Fruit fly (Drosophila melanogaster) whole organism, embryonic: ENCODE results near the gene dib.

Experiments
- Asciz ChIP-seq: fragments of 200-800 bp; sonication (Bioruptor generic); optimal IDR thresholded peaks from 2 replicates; lab custom pipeline; 2017; ENCODE audit warnings: missing biosample characterization, mild to moderate bottlenecking, missing genetic modification characterization, missing genetic modification reagents
- CG10959 ChIP-seq: fragments of 200-800 bp; sonication (Bioruptor generic); IDR thresholded peaks from 2 replicates; pipeline ENCODE4 v1.3.6; 2022; ENCODE audit warnings: missing biosample characterization, missing genetic modification characterization
- CG11504 ChIP-seq: fragments of 200-800 bp; sonication (Bioruptor generic); optimal IDR thresholded peaks from 3 replicates; lab custom pipeline; 2019; ENCODE audit warnings: missing biosample characterization, mild to moderate bottlenecking, missing genetic modification characterization, moderate library complexity
- CG12219 ChIP-seq: fragments of 200-800 bp; sonication (Bioruptor generic); optimal IDR thresholded peaks from 3 replicates; lab custom pipeline; 2018; ENCODE audit warnings: missing biosample characterization, mild to moderate bottlenecking, missing genetic modification characterization
- CG12942 ChIP-seq: fragments of 200-800 bp; sonication (Bioruptor generic); optimal IDR thresholded peaks from 3 replicates; lab custom pipeline; 2016; ENCODE audit warnings: missing biosample characterization, missing genetic modification characterization
- CG13123 ChIP-seq: fragments of 200-800 bp; sonication (Bioruptor generic); optimal IDR thresholded peaks from 2 replicates; lab custom pipeline; 2016; ENCODE audit warnings: missing biosample characterization, missing genetic modification characterization
- CG13296 ChIP-seq: fragments of 200-800 bp; sonication (Bioruptor generic); optimal IDR thresholded peaks from 3 replicates; lab custom pipeline; 2018; ENCODE audit warnings: missing biosample characterization, mild to moderate bottlenecking, missing genetic modification characterization
- CG13424 ChIP-seq: fragments of 200-800 bp; sonication (Bioruptor generic); optimal IDR thresholded peaks from 2 replicates; lab custom pipeline; 2019; ENCODE audit warnings: missing biosample characterization, mild to moderate bottlenecking, missing genetic modification characterization, moderate library complexity
- CG15269 ChIP-seq: fragments of 200-800 bp; sonication (Bioruptor generic); optimal IDR thresholded peaks from 2 replicates; lab custom pipeline; 2018; ENCODE audit warnings: missing biosample characterization, mild to moderate bottlenecking, missing genetic modification characterization, moderate library complexity
- CG17829 ChIP-seq: fragments of 200-800 bp; optimal IDR thresholded peaks from 2 replicates; lab custom pipeline; 2019; ENCODE audit warnings: missing biosample characterization, mild to moderate bottlenecking, missing genetic modification characterization, moderate library complexity
- CG18262 ChIP-seq: fragments of 200-800 bp; optimal IDR thresholded peaks from 3 replicates; lab custom pipeline; 2019; ENCODE audit warnings: missing biosample characterization, mild to moderate bottlenecking, missing genetic modification characterization, moderate library complexity
- CG2678 ChIP-seq: fragments of 200-800 bp; sonication (Bioruptor generic); optimal IDR thresholded peaks from 3 replicates; lab custom pipeline; 2019; ENCODE audit warnings: missing biosample characterization, mild to moderate bottlenecking, missing genetic modification characterization, moderate library complexity
- CG3163 ChIP-seq: fragments of 200-800 bp; sonication (Bioruptor generic); optimal IDR thresholded peaks from 3 replicates; lab custom pipeline; 2016; ENCODE audit warnings: missing biosample characterization, missing genetic modification characterization
- CG6175 ChIP-seq: fragments of 200-800 bp; sonication (Bioruptor generic); IDR thresholded peaks from 3 replicates; pipeline ENCODE4 v1.3.6; 2022; ENCODE audit warnings: missing biosample characterization, missing genetic modification characterization
- CG7839 ChIP-seq: fragments of 200-800 bp; sonication (Bioruptor generic); optimal IDR thresholded peaks from 3 replicates; lab custom pipeline; 2018; ENCODE audit warnings: missing biosample characterization, mild to moderate bottlenecking, missing genetic modification characterization, moderate library complexity
- CG7963 ChIP-seq: fragments of 200-800 bp; sonication (Bioruptor generic); IDR thresholded peaks from 3 replicates; pipeline ENCODE4 v1.3.6; 2022; ENCODE audit warnings: missing biosample characterization, missing genetic modification characterization; ENCODE audit not compliant: partially characterized antibody
- CoRest ChIP-seq: fragments of 200-800 bp; sonication (Bioruptor generic); optimal IDR thresholded peaks from 3 replicates; lab custom pipeline; 2018; ENCODE audit warnings: missing biosample characterization, mild to moderate bottlenecking, missing genetic modification characterization, moderate library complexity
- Dfd ChIP-seq, 2 experiments: fragments of >200 bp; optimal IDR thresholded peaks; 2 replicates each; lab custom pipeline; 2017; ENCODE audit warnings: missing biosample characterization in 2 of 2, missing genetic modification characterization in 2 of 2
- Ets65A ChIP-seq: fragments of 200-800 bp; sonication (Bioruptor generic); peaks from one replicate; lab custom pipeline; 2016; ENCODE audit warnings: missing biosample characterization, missing genetic modification characterization
- Hr51 ChIP-seq, 2 experiments: fragments of 200-800 bp; sonication (Bioruptor generic); optimal IDR thresholded peaks; 2 replicates in 1 of 2; 3 replicates in 1 of 2; lab custom pipeline; 2016 to 2018; ENCODE audit warnings: missing biosample characterization in 2 of 2, missing genetic modification characterization in 2 of 2, mild to moderate bottlenecking in 1 of 2, moderate library complexity in 1 of 2
- MESR4 ChIP-seq: fragments of 200-800 bp; sonication (Bioruptor generic); optimal IDR thresholded peaks from 2 replicates; lab custom pipeline; 2018; ENCODE audit warnings: missing biosample characterization, mild to moderate bottlenecking, missing genetic modification characterization, moderate library complexity
- Med ChIP-seq: fragments of 200-800 bp; sonication (Bioruptor generic); peaks from one replicate; lab custom pipeline; 2016; ENCODE audit warnings: missing biosample characterization, missing genetic modification characterization, mild to moderate bottlenecking, inconsistent platforms, moderate library complexity
- Neu2 ChIP-seq: fragments of 200-800 bp; sonication (Bioruptor generic); optimal IDR thresholded peaks from 3 replicates; lab custom pipeline; 2016; ENCODE audit warnings: missing biosample characterization, missing genetic modification characterization, borderline replicate concordance
- Oli ChIP-seq: fragments of 200-800 bp; sonication (Bioruptor generic); optimal IDR thresholded peaks from 2 replicates; lab custom pipeline; 2018; ENCODE audit warnings: missing biosample characterization, mild to moderate bottlenecking, missing genetic modification characterization, moderate library complexity
- Sox102F ChIP-seq: fragments of 200-800 bp; sonication (Bioruptor generic); optimal IDR thresholded peaks from 2 replicates; lab custom pipeline; 2018; ENCODE audit warnings: missing biosample characterization, mild to moderate bottlenecking, missing genetic modification characterization, moderate library complexity
- Xbp1 ChIP-seq: fragments of 200-800 bp; sonication (Bioruptor generic); optimal IDR thresholded peaks from 3 replicates; lab custom pipeline; 2016; ENCODE audit warnings: missing biosample characterization, mild to moderate bottlenecking, missing genetic modification characterization
- Xrp1 ChIP-seq: fragments of 200-800 bp; sonication (Bioruptor generic); IDR thresholded peaks from 2 replicates; pipeline ENCODE4 v1.3.6; 2022; ENCODE audit warnings: missing biosample characterization, missing genetic modification characterization
- bsh ChIP-seq, 2 experiments: fragments of 200-800 bp; sonication (Bioruptor generic); optimal IDR thresholded peaks; 2 replicates each; lab custom pipeline; 2017 to 2018; ENCODE audit warnings: mild to moderate bottlenecking in 2 of 2, missing biosample characterization in 2 of 2, missing genetic modification characterization in 2 of 2, moderate library complexity in 1 of 2
- cwo ChIP-seq: fragments of 200-800 bp; sonication (Bioruptor generic); optimal IDR thresholded peaks from 3 replicates; lab custom pipeline; 2017; ENCODE audit warnings: missing biosample characterization, missing genetic modification characterization, mild to moderate bottlenecking, moderate library complexity, missing genetic modification reagents
- ewg ChIP-seq: fragments of 200-800 bp; sonication (Bioruptor generic); optimal IDR thresholded peaks from 3 replicates; lab custom pipeline; 2017; ENCODE audit warnings: mild to moderate bottlenecking, missing biosample characterization, missing genetic modification reagents, missing genetic modification characterization
- fd102C ChIP-seq: fragments of 200-800 bp; sonication (Bioruptor generic); optimal IDR thresholded peaks from 2 replicates; lab custom pipeline; 2018; ENCODE audit warnings: missing biosample characterization, mild to moderate bottlenecking, missing genetic modification characterization, moderate library complexity
- gem ChIP-seq: fragments of 200-800 bp; sonication (Bioruptor generic); optimal IDR thresholded peaks from 2 replicates; lab custom pipeline; 2019; ENCODE audit warnings: missing biosample characterization, mild to moderate bottlenecking, missing genetic modification characterization, moderate library complexity
- grau ChIP-seq: fragments of 200-800 bp; optimal IDR thresholded peaks from 3 replicates; lab custom pipeline; 2019; ENCODE audit warnings: missing biosample characterization, mild to moderate bottlenecking, missing genetic modification characterization, moderate library complexity
- hkb ChIP-seq, 2 experiments: fragments of 200-800 bp in 1 of 2; fragments of >200 bp in 1 of 2; sonication (Bioruptor generic) in 1 of 2; IDR thresholded peaks in 1 of 2; optimal IDR thresholded peaks in 1 of 2; 2 replicates each; pipeline versions ENCODE4 v1.3.6 to Lab custom; 2017 to 2022; ENCODE audit warnings: missing biosample characterization in 1 of 2, missing genetic modification characterization in 1 of 2
- hth ChIP-seq: fragments of >200 bp; optimal IDR thresholded peaks from 2 replicates; lab custom pipeline; 2017; ENCODE audit warnings: inconsistent platforms
- lbe ChIP-seq: fragments of 200-800 bp; sonication (Bioruptor generic); optimal IDR thresholded peaks from 2 replicates; lab custom pipeline; 2016; ENCODE audit warnings: missing biosample characterization, mild to moderate bottlenecking, missing genetic modification characterization
- nerfin-2 ChIP-seq: fragments of 200-800 bp; sonication (Bioruptor generic); IDR thresholded peaks from 2 replicates; pipeline ENCODE4 v1.3.6; 2022; ENCODE audit warnings: missing biosample characterization, missing genetic modification characterization; ENCODE audit not compliant: partially characterized antibody
- nmo ChIP-seq: fragments of 200-800 bp; sonication (Bioruptor generic); optimal IDR thresholded peaks from 2 replicates; lab custom pipeline; 2018; ENCODE audit warnings: missing biosample characterization, mild to moderate bottlenecking, missing genetic modification characterization, moderate library complexity
- phol ChIP-seq: fragments of 200-800 bp; sonication (Bioruptor generic); optimal IDR thresholded peaks from 3 replicates; lab custom pipeline; 2018; ENCODE audit warnings: missing biosample characterization, mild to moderate bottlenecking, missing genetic modification characterization, moderate library complexity
- stc ChIP-seq: fragments of 200-800 bp; sonication (Bioruptor generic); IDR thresholded peaks from 2 replicates; pipeline ENCODE4 v1.3.6; 2022; ENCODE audit warnings: missing biosample characterization, missing genetic modification characterization
- tup ChIP-seq: fragments of 200-800 bp; sonication (Bioruptor generic); optimal IDR thresholded peaks from 2 replicates; lab custom pipeline; 2016; ENCODE audit warnings: missing biosample characterization, mild to moderate bottlenecking, missing genetic modification characterization, moderate library complexity
- twi ChIP-seq: fragments of 200-800 bp; optimal IDR thresholded peaks from 2 replicates; lab custom pipeline; 2019; ENCODE audit warnings: missing biosample characterization, mild to moderate bottlenecking, missing genetic modification characterization, moderate library complexity
- unpg ChIP-seq: fragments of 200-800 bp; sonication (Bioruptor generic); optimal IDR thresholded peaks from 3 replicates; lab custom pipeline; 2018; ENCODE audit warnings: missing biosample characterization, mild to moderate bottlenecking, missing genetic modification characterization, moderate library complexity

The dib gene

DNA sequence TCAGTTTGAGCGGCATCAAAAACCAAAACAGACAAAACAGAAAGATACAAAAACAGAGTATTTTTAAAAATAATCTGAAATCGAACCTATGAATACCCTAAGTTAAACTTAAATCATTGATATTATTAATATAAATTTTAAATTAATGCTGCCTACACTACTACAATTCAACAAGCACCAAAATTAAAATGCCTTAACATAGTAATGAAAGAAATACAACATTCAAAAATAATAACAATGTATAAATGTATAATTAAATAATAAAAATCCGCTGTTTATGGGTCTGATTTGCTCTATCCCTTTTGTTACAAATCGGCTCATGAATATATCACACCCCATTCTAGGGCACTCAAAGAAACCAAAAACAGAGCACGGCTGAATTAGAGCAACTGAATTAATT lies 13.0 kb upstream of the dib start (continued):
- TF ChIP-seq CG2678 (tag; lab: Kevin White, UChicago) (peak; percentile 36), Xbp1 (GFP tag; lab: Kevin White, UChicago) (peak; percentile 6), ewg (GFP tag; lab: Kevin White, UChicago) (no peak), Hr51 (GFP tag; optimal IDR thresholded peaks at IDR 0.05; lab: Kevin White, UChicago) (peak in 1 of 2 experiments; percentile 48), grau (tag; lab: Kevin White, UChicago) (peak; percentile 25), hkb (optimal IDR thresholded peaks at IDR 0.05; lab: Kevin White, UChicago) (no peak), hkb (GFP tag; IDR thresholded peaks at IDR 0.05; lab: Robert Waterston, UW) (peak; percentile 38; the same call in 1 of the 2 replicates), CoRest (tag; lab: Kevin White, UChicago) (peak; percentile 18), CG6175 (GFP tag; lab: Robert Waterston, UW) (no peak), phol (peak; percentile 2), bsh (GFP tag; optimal IDR thresholded peaks at IDR 0.05; lab: Kevin White, UChicago) (peak in 1 of 2 experiments; percentile 18), CG11504 (tag; lab: Kevin White, UChicago) (peak; percentile 54), Sox102F (GFP tag; lab: Kevin White, UChicago) (peak; percentile 48), unpg (GFP tag; lab: Kevin White, UChicago) (peak; percentile 7), CG12942 (GFP tag; lab: Kevin White, UChicago) (no peak), CG18262 (tag; lab: Kevin White, UChicago) (peak; percentile 30), twi (tag; lab: Kevin White, UChicago) (no peak), tup (GFP tag; lab: Kevin White, UChicago) (no peak), CG12219 (GFP tag; lab: Kevin White, UChicago) (no peak), CG13424 (peak; percentile 11), Dfd (GFP tag; optimal IDR thresholded peaks at IDR 0.05; lab: Kevin White, UChicago) (no peak), CG7839 (tag; lab: Kevin White, UChicago) (peak; percentile 12), CG15269 (tag; lab: Kevin White, UChicago) (peak; percentile 46), Med (GFP tag; lab: Kevin White, UChicago) (peak; percentile 38), Oli (tag; lab: Kevin White, UChicago) (peak; percentile 35), CG17829 (no peak), gem (tag; lab: Kevin White, UChicago) (peak; percentile 44), nmo (GFP tag; lab: Kevin White, UChicago) (peak; percentile 24), Xrp1 (peak; percentile 34; the same call in 1 of the 2 replicates)

dm6 chr3L:4055438-4055962 lies 6.6 kb upstream of the dib start:
- TF ChIP-seq hkb (optimal IDR thresholded peaks at IDR 0.05; lab: Kevin White, UChicago) (no peak), hkb (GFP tag; IDR thresholded peaks at IDR 0.05; lab: Robert Waterston, UW) (no peak), nerfin-2 (no peak), fd102C (GFP tag; lab: Kevin White, UChicago) (no peak), phol (no peak), CG10959 (GFP tag; lab: Robert Waterston, UW) (no peak), Ets65A (GFP tag; lab: Kevin White, UChicago) (no peak), Asciz (GFP tag; lab: Kevin White, UChicago) (no peak), CG7963 (GFP tag; lab: Robert Waterston, UW) (no peak), MESR4 (GFP tag; lab: Kevin White, UChicago) (no peak), CG13296 (GFP tag; lab: Kevin White, UChicago) (no peak), lbe (GFP tag; lab: Kevin White, UChicago) (no peak), CG13123 (GFP tag; lab: Kevin White, UChicago) (no peak), hth (lab: Kevin White, UChicago) (no peak), stc (GFP tag; lab: Robert Waterston, UW) (no peak), CG3163 (GFP tag; lab: Kevin White, UChicago) (no peak), Dfd (GFP tag; optimal IDR thresholded peaks at IDR 0.05; lab: Kevin White, UChicago) (no peak), Neu2 (no peak), cwo (no peak)
- TF ChIP-seq, all 482 proteins: peak for 0
